Fruit fly (Drosophila melanogaster): ENCODE data around the gene abo.

Gene abo

DNA sequence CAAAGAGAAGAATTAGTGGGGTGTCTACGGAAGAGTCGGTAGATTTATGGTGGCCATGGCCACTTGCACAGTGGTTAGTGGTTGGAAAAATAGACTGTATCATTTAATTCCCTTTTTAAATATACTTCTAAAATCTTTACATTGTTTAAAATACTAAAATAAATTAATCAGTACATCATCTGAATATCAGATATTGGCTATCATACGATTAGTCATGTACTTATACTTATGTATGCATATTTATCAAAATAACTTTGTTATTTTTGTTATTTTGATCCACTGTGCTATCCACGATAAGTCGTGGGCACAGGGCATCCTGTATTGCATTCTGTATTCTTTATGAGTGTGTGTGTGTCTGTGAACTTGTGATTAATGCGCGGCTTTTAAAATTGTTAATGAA is 39.6 kb upstream of the abo start (continued):
- no peak for TF ChIP-seq fd85E (GFP tag; optimal IDR thresholded peaks at IDR 0.05)
- no peak for TF ChIP-seq Smox (GFP tag; optimal IDR thresholded peaks at IDR 0.05)
- peak; percentile 58 for TF ChIP-seq Ets96B (tag; optimal IDR thresholded peaks at IDR 0.05)
- TF ChIP-seq CG6163 (GFP tag; IDR thresholded peaks at IDR 0.05): peak; percentile 20; the same call in 1 of the 3 replicates
- TF ChIP-seq cyc (GFP tag; optimal IDR thresholded peaks at IDR 0.05): no peak
- no peak for TF ChIP-seq CG7368 (GFP tag; optimal IDR thresholded peaks at IDR 0.05)
- TF ChIP-seq CG11294 (GFP tag; IDR thresholded peaks at IDR 0.05): no peak
- TF ChIP-seq Eip78C (GFP tag): peak; percentile 86
- peak; percentile 64; the same call in 2 of the 3 replicates for TF ChIP-seq CG8119 (GFP tag; IDR thresholded peaks at IDR 0.05)
- TF ChIP-seq esn (GFP tag; optimal IDR thresholded peaks at IDR 0.05): peak; percentile 62
- peak; percentile 51 for TF ChIP-seq Hr4 (GFP tag; optimal IDR thresholded peaks at IDR 0.05)

DNA sequence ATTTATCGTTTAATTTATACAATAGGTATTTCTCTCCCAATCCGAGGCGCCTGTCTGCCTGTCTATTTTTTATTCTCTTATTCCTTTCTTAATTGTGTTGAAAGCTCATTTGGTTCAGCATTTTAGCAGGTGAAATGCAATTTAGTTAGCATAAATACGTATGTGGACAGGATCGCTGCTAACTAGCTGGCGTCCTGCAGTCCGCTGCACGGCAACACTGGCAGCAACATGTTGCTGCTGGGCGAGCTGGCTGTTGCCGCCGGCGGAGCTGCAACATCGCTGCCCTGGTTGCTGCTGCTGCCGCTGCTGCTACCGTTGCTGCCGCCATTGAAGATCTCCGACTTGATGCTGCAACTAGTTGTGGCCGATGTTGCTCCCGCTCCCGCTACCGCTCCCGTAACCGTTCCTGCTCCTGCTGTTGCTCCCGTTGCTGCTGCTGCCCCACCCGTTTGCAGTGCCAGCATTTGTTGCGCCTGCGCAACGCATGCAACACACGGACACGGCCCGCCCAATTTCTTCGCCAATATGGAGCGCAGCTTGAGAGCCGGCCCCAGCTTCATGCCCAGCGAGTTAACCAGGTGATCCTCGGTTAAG is 39.0 kb upstream of the abo start:
- TF ChIP-seq CG6854 (GFP tag; optimal IDR thresholded peaks at IDR 0.05): no peak
- TF ChIP-seq CG15336 (GFP tag; IDR thresholded peaks at IDR 0.05): no peak
- TF ChIP-seq net (GFP tag; optimal IDR thresholded peaks at IDR 0.05): no peak
- TF ChIP-seq CG8632 (GFP tag; optimal IDR thresholded peaks at IDR 0.05): no peak
- TF ChIP-seq dac (GFP tag; optimal IDR thresholded peaks at IDR 0.05): no peak
- no peak for TF ChIP-seq CG11294 (GFP tag; IDR thresholded peaks at IDR 0.05)
- no peak for TF ChIP-seq Lpt (GFP tag; optimal IDR thresholded peaks at IDR 0.05)
- TF ChIP-seq Hr38 (GFP tag; optimal IDR thresholded peaks at IDR 0.05): no peak
- TF ChIP-seq topi (GFP tag; optimal IDR thresholded peaks at IDR 0.05): no peak
- no peak for TF ChIP-seq CG6808 (GFP tag; optimal IDR thresholded peaks at IDR 0.05)
- no peak for TF ChIP-seq CG3032 (tag; optimal IDR thresholded peaks at IDR 0.05)
- no peak for TF ChIP-seq achi (GFP tag; optimal IDR thresholded peaks at IDR 0.05)
- TF ChIP-seq CG11902 (GFP tag; optimal IDR thresholded peaks at IDR 0.05): no peak
- no peak for TF ChIP-seq CG8119 (GFP tag; IDR thresholded peaks at IDR 0.05)
- TF ChIP-seq CG6163 (GFP tag; IDR thresholded peaks at IDR 0.05): no peak
- TF ChIP-seq Ets96B (tag; optimal IDR thresholded peaks at IDR 0.05): no peak

DNA sequence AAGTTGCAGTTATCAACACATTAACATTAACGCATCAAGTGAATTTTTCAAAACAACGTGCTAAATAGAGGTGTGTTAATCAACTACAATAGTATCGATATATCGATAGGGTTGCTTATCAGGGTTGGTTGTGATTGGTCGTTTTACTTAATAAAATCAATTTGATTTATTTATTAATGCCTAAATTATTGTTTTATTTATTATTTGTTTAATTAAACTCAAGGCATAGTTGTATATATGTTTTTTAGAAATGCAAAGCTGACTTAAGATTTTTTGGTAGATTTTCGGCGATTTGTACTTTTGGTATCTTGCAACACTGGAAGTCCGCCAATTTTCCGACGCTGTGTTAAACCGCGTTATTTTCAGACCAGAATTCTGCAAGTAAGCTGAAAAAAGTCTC is 35.9 kb upstream of the abo start, which contains the start of the genes Art8 and dUTPase:
Gene Art8, minus strand, starts transcription at position 88 of the 400 bp plus-strand sequence.
Gene dUTPase, plus strand, starts transcription at position 314 of the 400 bp plus-strand sequence.
- TF ChIP-seq net (GFP tag; optimal IDR thresholded peaks at IDR 0.05) (no peak), CG10631 (GFP tag; optimal IDR thresholded peaks at IDR 0.05) (peak; percentile 70), fd59A (GFP tag; optimal IDR thresholded peaks at IDR 0.05) (no peak), CG9139 (GFP tag; optimal IDR thresholded peaks at IDR 0.05) (no peak), cyc (GFP tag; optimal IDR thresholded peaks at IDR 0.05) (peak; percentile 60), CG6854 (GFP tag; optimal IDR thresholded peaks at IDR 0.05) (no peak), CG6163 (GFP tag; IDR thresholded peaks at IDR 0.05) (0 out of 3 replicates have a peak, but pooled peaks have one; percentile 19), CG6276 (GFP tag; optimal IDR thresholded peaks at IDR 0.05) (no peak), achi (GFP tag; optimal IDR thresholded peaks at IDR 0.05) (peak; percentile 60), CG3919 (GFP tag; optimal IDR thresholded peaks at IDR 0.05) (peak; percentile 62), CG16779 (tag; optimal IDR thresholded peaks at IDR 0.05) (no peak), CG15336 (GFP tag; IDR thresholded peaks at IDR 0.05) (0 out of 2 replicates have a peak, but pooled peaks have one; percentile 32), fkh (GFP tag; optimal IDR thresholded peaks at IDR 0.05) (no peak), Sox14 (GFP tag; optimal IDR thresholded peaks at IDR 0.05) (peak; percentile 31), CG8119 (GFP tag; IDR thresholded peaks at IDR 0.05) (0 out of 3 replicates have a peak, but pooled peaks have one; percentile 29), Eip75B (GFP tag; optimal IDR thresholded peaks at IDR 0.05) (no peak), Met (GFP tag; optimal IDR thresholded peaks at IDR 0.05) (peak; percentile 66), fd85E (GFP tag; optimal IDR thresholded peaks at IDR 0.05) (no peak), CG11762 (GFP tag; optimal IDR thresholded peaks at IDR 0.05; ENCODE audit: insufficient read depth) (peak; percentile 39), Eip78C (GFP tag) (peak; percentile 85), salr (GFP tag; optimal IDR thresholded peaks at IDR 0.05) (no peak), CG10669 (GFP tag; optimal IDR thresholded peaks at IDR 0.05) (peak; percentile 38), CG6808 (GFP tag; optimal IDR thresholded peaks at IDR 0.05) (no peak), Hr39 (GFP tag; optimal IDR thresholded peaks at IDR 0.05) (no peak), svp (GFP tag) (no peak), Ets96B (tag; optimal IDR thresholded peaks at IDR 0.05) (peak; percentile 56), pdm3 (GFP tag; optimal IDR thresholded peaks at IDR 0.05) (no peak), OdsH (GFP tag; optimal IDR thresholded peaks at IDR 0.05) (peak; percentile 65), CG1621 (tag; optimal IDR thresholded peaks at IDR 0.05) (peak; percentile 13), dsx (GFP tag; optimal IDR thresholded peaks at IDR 0.05; ENCODE audit: poor library complexity, severe bottlenecking) (peak; percentile 52), acj6 (GFP tag; optimal IDR thresholded peaks at IDR 0.05) (peak; percentile 58), Sox15 (GFP tag; optimal IDR thresholded peaks at IDR 0.05) (peak; percentile 35), Smox (GFP tag; optimal IDR thresholded peaks at IDR 0.05) (no peak), CG11902 (GFP tag; optimal IDR thresholded peaks at IDR 0.05) (peak; percentile 19), Eip93F (GFP tag; optimal IDR thresholded peaks at IDR 0.05) (peak; percentile 53), Lpt (GFP tag; optimal IDR thresholded peaks at IDR 0.05) (peak; percentile 12)

Measured in whole organism, prepupa.